Fruit fly (Drosophila melanogaster) whole organism, wandering third instar larva: ENCODE measurements around the gene Abp1.

ENCODE experiments used
- CrebA ChIP-seq: fragments of 200-800 bp; sonication (Bioruptor generic); optimal IDR thresholded peaks from 2 replicates; lab custom pipeline; 2016; ENCODE audit warnings: missing biosample characterization, mild to moderate bottlenecking, missing genetic modification characterization, borderline replicate concordance
- Dif ChIP-seq: fragments of 200-275, 200-300 bp; sonication (Bioruptor generic); optimal IDR thresholded peaks from 2 replicates; lab custom pipeline; 2018; ENCODE audit warnings: missing biosample characterization, missing genetic modification characterization; ENCODE audit not compliant: partially characterized antibody
- dl ChIP-seq, 2 experiments: fragments of 175-275, 200-275 bp in 1 of 2; fragments of 200-275 bp in 1 of 2; sonication (Bioruptor generic); optimal IDR thresholded peaks; lab custom pipeline; 2018; ENCODE audit warnings: mild to moderate bottlenecking in 2 of 2, missing biosample characterization in 2 of 2, missing genetic modification characterization in 2 of 2, moderate library complexity in 2 of 2; ENCODE audit not compliant: partially characterized antibody in 2 of 2, insufficient read depth in 1 of 2
- h ChIP-seq: fragments of 200-800 bp; sonication (Bioruptor generic); optimal IDR thresholded peaks from 3 replicates; lab custom pipeline; 2016; ENCODE audit warnings: missing biosample characterization, mild to moderate bottlenecking, missing genetic modification characterization
- lola ChIP-seq: fragments of >200 bp; optimal IDR thresholded peaks from 2 replicates; lab custom pipeline; 2017; ENCODE audit warnings: missing biosample characterization, missing genetic modification characterization
- pan ChIP-seq: fragments of >200 bp; optimal IDR thresholded peaks from 2 replicates; lab custom pipeline; 2017
- psq ChIP-seq: fragments of 200-800 bp; sonication (Bioruptor generic); optimal IDR thresholded peaks from 3 replicates; lab custom pipeline; 2017; ENCODE audit warnings: missing biosample characterization, mild to moderate bottlenecking, missing genetic modification characterization, moderate library complexity
- woc ChIP-seq: sonication (Bioruptor generic); optimal IDR thresholded peaks from 2 replicates; lab custom pipeline; 2016; ENCODE audit warnings: missing biosample characterization, mild to moderate bottlenecking, missing genetic modification characterization

dm6 chr3L:13474607-13475006 is 11.5 kb downstream of the Abp1 start, which contains the start of gene CG10089:
- TF ChIP-seq h (GFP tag; lab: Kevin White, UChicago) = no peak
- TF ChIP-seq Dif (GFP tag; lab: Kevin White, UChicago) = peak; percentile 18
- no peak for TF ChIP-seq lola (GFP tag; lab: Kevin White, UChicago)
- TF ChIP-seq psq (GFP tag; lab: Kevin White, UChicago) = no peak
- no peak for TF ChIP-seq woc
- no peak for TF ChIP-seq CrebA (GFP tag; lab: Kevin White, UChicago)
- no peak for TF ChIP-seq pan (lab: Kevin White, UChicago)
- TF ChIP-seq dl (GFP tag; optimal IDR thresholded peaks at IDR 0.05; lab: Kevin White, UChicago; ENCODE audit: insufficient read depth in 1 of 2, partially characterized antibody in 2 of 2) = peak in 1 of 2 experiments; percentile 4
